Worm (Caenorhabditis elegans): Measurements from ENCODE around the gene cul-5.

Gene cul-5

ce11 chrV:10190081-10190556 is 10.8 kb downstream of the cul-5 start, which contains the start of gene ZK856.5 (continued):
- TF ChIP-seq cey-2 (tag; optimal IDR thresholded peaks at IDR 0.05; ENCODE audit: borderline replicate concordance, insufficient read depth) (no peak), Y75B8A.6 (GFP tag; IDR thresholded peaks at IDR 0.05) (no peak), D1046.2 (GFP tag; IDR thresholded peaks at IDR 0.05) (no peak), fkh-10 (GFP tag; optimal IDR thresholded peaks at IDR 0.05) (no peak), madf-5 (GFP tag; IDR thresholded peaks at IDR 0.05) (no peak), hlh-30 (tag; optimal IDR thresholded peaks at IDR 0.05; ENCODE audit: insufficient read depth) (peak; percentile 21), lin-29 (GFP tag; IDR thresholded peaks at IDR 0.05) (no peak), Y5F2A.4 (GFP tag; optimal IDR thresholded peaks at IDR 0.05) (no peak), ztf-7 (tag; optimal IDR thresholded peaks at IDR 0.05) (no peak), madf-9 (GFP tag; conservative IDR thresholded peaks at IDR 0.05) (no peak), dve-1 (tag; optimal IDR thresholded peaks at IDR 0.05; ENCODE audit: insufficient read depth) (peak; percentile 67), rbr-2 (tag; optimal IDR thresholded peaks at IDR 0.05) (no peak), unc-130 (GFP tag; optimal IDR thresholded peaks at IDR 0.05) (no peak), ceh-44 (GFP tag; IDR thresholded peaks at IDR 0.05) (no peak), mes-2 (tag; optimal IDR thresholded peaks at IDR 0.05; ENCODE audit: poor library complexity, severe bottlenecking) (no peak), jun-1 (tag; optimal IDR thresholded peaks at IDR 0.05) (no peak), nhr-42 (GFP tag; IDR thresholded peaks at IDR 0.05) (no peak), nhr-48 (tag; optimal IDR thresholded peaks at IDR 0.05) (peak; percentile 3), set-16 (GFP tag; IDR thresholded peaks at IDR 0.05) (no peak), nhr-76 (tag; optimal IDR thresholded peaks at IDR 0.05) (no peak), lim-7 (GFP tag; IDR thresholded peaks at IDR 0.05) (no peak), daf-16 (GFP tag; optimal IDR thresholded peaks at IDR 0.05) (no peak), daf-16 (tag; optimal IDR thresholded peaks at IDR 0.05) (peak; percentile 69), zag-1 (tag; optimal IDR thresholded peaks at IDR 0.05) (no peak), tra-1 (GFP tag; IDR thresholded peaks at IDR 0.05) (peak; percentile 34; the same call in 1 of the 2 replicates), lin-39 (tag; optimal IDR thresholded peaks at IDR 0.05) (no peak), nhr-41 (GFP tag; IDR thresholded peaks at IDR 0.05) (no peak), hif-1 (tag; optimal IDR thresholded peaks at IDR 0.05) (no peak), hlh-11 (tag; optimal IDR thresholded peaks at IDR 0.05) (peak; percentile 85), nhr-11 (tag; optimal IDR thresholded peaks at IDR 0.05) (no peak), lin-13 (GFP tag; optimal IDR thresholded peaks at IDR 0.05) (no peak), sdz-12 (GFP tag; optimal IDR thresholded peaks at IDR 0.05) (no peak), dmd-6 (GFP tag; IDR thresholded peaks at IDR 0.05) (no peak; the same call in 1 of the 2 replicates), mxl-3 (GFP tag; optimal IDR thresholded peaks at IDR 0.05) (peak; percentile 73), mdl-1 (tag; optimal IDR thresholded peaks at IDR 0.05) (peak in 1 of 2 experiments; percentile 37), egl-43 (GFP tag; IDR thresholded peaks at IDR 0.05) (no peak), lin-15B (tag; optimal IDR thresholded peaks at IDR 0.05) (no peak), ceh-62 (tag; optimal IDR thresholded peaks at IDR 0.05) (no peak), pqm-1 (tag; optimal IDR thresholded peaks at IDR 0.05) (peak; percentile 76), ctbp-1 (GFP tag; IDR thresholded peaks at IDR 0.05) (no peak), fos-1 (tag; optimal IDR thresholded peaks at IDR 0.05) (no peak), ceh-20 (GFP tag; IDR thresholded peaks at IDR 0.05) (no peak), spr-1 (tag; optimal IDR thresholded peaks at IDR 0.05) (no peak), php-3 (GFP tag; IDR thresholded peaks at IDR 0.05) (peak; percentile 95), lsy-2 (tag; optimal IDR thresholded peaks at IDR 0.05) (no peak), hmg-1.1 (GFP tag; IDR thresholded peaks at IDR 0.05) (no peak), ZK546.5 (tag; optimal IDR thresholded peaks at IDR 0.05) (no peak), unc-62 (GFP tag; optimal IDR thresholded peaks at IDR 0.05 in 1 of 2) (no peak), unc-62 (tag; optimal IDR thresholded peaks at IDR 0.05) (no peak), aly-2 (tag; optimal IDR thresholded peaks at IDR 0.05) (no peak), T26A8.4 (GFP tag; IDR thresholded peaks at IDR 0.05) (no peak), zip-2 (tag; optimal IDR thresholded peaks at IDR 0.05) (no peak)
